Worm (Caenorhabditis elegans): ENCODE data around the gene T06C12.14.
A peak's percentile ranks its signal among the peaks of the same experiment; 100 is the strongest.

T06C12.14 gene

ce11 chrV:15873762-15874161, 26.0 kb upstream of the T06C12.14 start (continued):
- TF ChIP-seq ZK185.1 (tag; optimal IDR thresholded peaks at IDR 0.05; ENCODE audit: poor library complexity, severe bottlenecking) = peak; percentile 95
- TF ChIP-seq madf-6 (GFP tag; IDR thresholded peaks at IDR 0.05) = peak; percentile 81
- peak; percentile 91 for TF ChIP-seq F57A8.1 (GFP tag; optimal IDR thresholded peaks at IDR 0.05)
- TF ChIP-seq Y67H2A.10 (GFP tag; conservative IDR thresholded peaks at IDR 0.05) = no peak
- TF ChIP-seq let-607 (tag; optimal IDR thresholded peaks at IDR 0.05) = peak; percentile 71 to 75
- TF ChIP-seq lsy-27 (tag; optimal IDR thresholded peaks at IDR 0.05; ENCODE audit: borderline replicate concordance, insufficient read depth) = peak; percentile 89
- peak; percentile 67 for TF ChIP-seq F22D6.2 (tag; optimal IDR thresholded peaks at IDR 0.05)
- TF ChIP-seq snpc-4 (GFP tag; optimal IDR thresholded peaks at IDR 0.05) = peak; percentile 83
- TF ChIP-seq snpc-4 (tag; optimal IDR thresholded peaks at IDR 0.05) = peak; percentile 66 to 88 (median 86)
- TF ChIP-seq efl-1 (GFP tag; optimal IDR thresholded peaks at IDR 0.05) = peak; percentile 34
- TF ChIP-seq unc-130 (GFP tag; optimal IDR thresholded peaks at IDR 0.05) = peak; percentile 81
- peak; percentile 92; the same call in 1 of the 2 replicates for TF ChIP-seq F37B4.10 (GFP tag; IDR thresholded peaks at IDR 0.05)
- TF ChIP-seq nhr-27 (tag; optimal IDR thresholded peaks at IDR 0.05) = peak; percentile 91
- peak; percentile 95 for TF ChIP-seq ztf-25 (GFP tag; IDR thresholded peaks at IDR 0.05)
- peak; percentile 78 for TF ChIP-seq lir-1 (GFP tag; conservative IDR thresholded peaks at IDR 0.05)
- 0 out of 2 replicates have a peak, but pooled peaks have one; percentile 85 for TF ChIP-seq ceh-58 (GFP tag; IDR thresholded peaks at IDR 0.05)
- TF ChIP-seq nhr-179 (tag; optimal IDR thresholded peaks at IDR 0.05) = peak; percentile 86
- no peak for TF ChIP-seq nfya-1 (tag; optimal IDR thresholded peaks at IDR 0.05; ENCODE audit: borderline replicate concordance, insufficient read depth)
- no peak for TF ChIP-seq F55B11.4 (tag; optimal IDR thresholded peaks at IDR 0.05; ENCODE audit: borderline replicate concordance, insufficient read depth)
- peak; percentile 90 for TF ChIP-seq ceh-27 (GFP tag; optimal IDR thresholded peaks at IDR 0.05)
- TF ChIP-seq hlh-12 (tag; optimal IDR thresholded peaks at IDR 0.05) = peak; percentile 92
- TF ChIP-seq nhr-120 (GFP tag; IDR thresholded peaks at IDR 0.05) = peak; percentile 95
- TF ChIP-seq lin-54 (GFP tag; optimal IDR thresholded peaks at IDR 0.05) = peak; percentile 84
- peak; percentile 96 for TF ChIP-seq egl-44 (GFP tag; IDR thresholded peaks at IDR 0.05)
- no peak for TF ChIP-seq sdz-38 (tag; optimal IDR thresholded peaks at IDR 0.05)
- peak; percentile 71 for TF ChIP-seq lsl-1 (GFP tag; optimal IDR thresholded peaks at IDR 0.05)
- peak; percentile 98 for TF ChIP-seq fkh-3 (tag; optimal IDR thresholded peaks at IDR 0.05)
- TF ChIP-seq mel-28 (tag; optimal IDR thresholded peaks at IDR 0.05; ENCODE audit: borderline replicate concordance) = peak; percentile 80
- TF ChIP-seq hmg-20 (GFP tag; IDR thresholded peaks at IDR 0.05) = peak; percentile 81
- peak; percentile 87 for TF ChIP-seq rcor-1 (GFP tag; IDR thresholded peaks at IDR 0.05)
- no peak for TF ChIP-seq unc-62 (GFP tag; optimal IDR thresholded peaks at IDR 0.05)
- TF ChIP-seq chd-7 (tag; optimal IDR thresholded peaks at IDR 0.05) = peak; percentile 95
- peak; percentile 98 for TF ChIP-seq F23B12.7 (tag; optimal IDR thresholded peaks at IDR 0.05; ENCODE audit: insufficient read depth)
- peak; percentile 77 for TF ChIP-seq K12H6.12 (tag; optimal IDR thresholded peaks at IDR 0.05)
- peak; percentile 81 for TF ChIP-seq ceh-100 (GFP tag; IDR thresholded peaks at IDR 0.05)
- peak; percentile 84 for TF ChIP-seq mcd-1 (GFP tag; IDR thresholded peaks at IDR 0.05)
- TF ChIP-seq repo-1 (tag; optimal IDR thresholded peaks at IDR 0.05) = peak; percentile 93
- peak in 2 of 3 experiments; percentile 30 to 82 for TF ChIP-seq lin-35 (GFP tag; optimal IDR thresholded peaks at IDR 0.05)
- no peak for TF ChIP-seq ama-1 (optimal IDR thresholded peaks at IDR 0.05)
- TF ChIP-seq ama-1 (GFP tag; optimal IDR thresholded peaks at IDR 0.05) = peak; percentile 93 to 96
- TF ChIP-seq die-1 (tag; optimal IDR thresholded peaks at IDR 0.05) = peak; percentile 98
- peak; percentile 12 for TF ChIP-seq xnd-1 (tag; optimal IDR thresholded peaks at IDR 0.05)
- peak; percentile 88 for TF ChIP-seq ztf-6 (GFP tag; IDR thresholded peaks at IDR 0.05)
- TF ChIP-seq B0019.2 (GFP tag; conservative IDR thresholded peaks at IDR 0.05) = 0 out of 2 replicates have a peak, but pooled peaks have one; percentile 36
- peak; percentile 69 for TF ChIP-seq egrh-3 (GFP tag; IDR thresholded peaks at IDR 0.05)
- TF ChIP-seq dpff-1 (tag; optimal IDR thresholded peaks at IDR 0.05) = peak; percentile 79
- TF ChIP-seq Y79H2A.3 (GFP tag; conservative IDR thresholded peaks at IDR 0.05) = 0 out of 2 replicates have a peak, but pooled peaks have one; percentile 65
- TF ChIP-seq rec-8 (tag; optimal IDR thresholded peaks at IDR 0.05) = peak; percentile 94 to 98
